Worm (Caenorhabditis elegans) whole organism, L3 larva: Measurements from ENCODE around the gene F22B5.4.

Experiments
- daf-12 ChIP-seq: fragments of 150-350 bp; optimal IDR thresholded peaks from 2 replicates; lab custom pipeline; 2014; ENCODE audit warnings: missing biosample characterization, missing genetic modification reagents, missing genetic modification characterization
- elt-3 ChIP-seq, 3 experiments: fragments of 150-350 bp in 1 of 3; sonication (generic microtip) in 2 of 3; optimal IDR thresholded peaks; 2 replicates in 2 of 3; 4 replicates in 1 of 3; lab custom pipeline; 2014 to 2017; ENCODE audit warnings: missing biosample characterization in 3 of 3, missing genetic modification characterization in 3 of 3
- zag-1 ChIP-seq: fragments of 150-350 bp; optimal IDR thresholded peaks from 2 replicates; lab custom pipeline; 2014; ENCODE audit warnings: missing biosample characterization, missing genetic modification characterization
- ztf-4 ChIP-seq: fragments of 150-350 bp; optimal IDR thresholded peaks from 2 replicates; lab custom pipeline; 2014; ENCODE audit warnings: missing biosample characterization, missing genetic modification characterization

DNA sequence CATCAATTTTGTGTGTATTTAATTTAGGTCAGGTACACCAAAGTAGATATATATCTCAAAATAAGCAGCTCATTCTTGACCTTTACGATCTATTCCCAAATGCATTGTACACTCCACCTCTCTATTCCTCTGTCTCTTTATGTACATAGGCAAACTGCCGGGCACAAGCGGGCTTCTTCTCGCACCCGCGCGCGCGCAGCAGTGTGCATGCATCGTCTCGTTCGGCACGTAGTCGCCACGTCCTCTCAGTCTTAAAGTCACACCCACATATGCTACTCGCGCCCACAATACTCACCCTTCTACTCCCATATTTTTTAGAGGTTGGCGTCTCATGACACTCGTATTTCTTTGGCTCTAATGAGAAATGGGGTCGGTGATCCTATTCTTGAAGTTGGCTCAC lies 1.9 kb downstream of the F22B5.4 start:
- TF ChIP-seq elt-3 (tag; optimal IDR thresholded peaks at IDR 0.05; lab: Kevin White, UChicago): no peak
- no peak for TF ChIP-seq ztf-4 (tag; lab: Kevin White, UChicago)
- TF ChIP-seq zag-1: no peak
- no peak for TF ChIP-seq daf-12
